Worm (Caenorhabditis elegans) whole organism, mixed stage, embryonic: Measurements from ENCODE around the gene unc-69.

Experiments used
- M03D4.4 ChIP-seq: sonication (generic microtip); optimal IDR thresholded peaks from 2 replicates; lab custom pipeline; 2017; ENCODE audit warnings: mild to moderate bottlenecking, missing genetic modification characterization, missing compliant biosample characterization
- bed-3 ChIP-seq: fragments of 200-800 bp; sonication (Bioruptor generic); optimal IDR thresholded peaks from 3 replicates; lab custom pipeline; 2018; ENCODE audit warnings: mild to moderate bottlenecking, missing genetic modification characterization, moderate library complexity, missing compliant biosample characterization
- ceh-43 ChIP-seq: fragments of 200-800 bp; sonication (Bioruptor generic); optimal IDR thresholded peaks from 2 replicates; lab custom pipeline; 2018; ENCODE audit warnings: mild to moderate bottlenecking, missing genetic modification characterization, moderate library complexity, missing compliant biosample characterization
- ceh-83 ChIP-seq: fragments of 200-800 bp; sonication (Bioruptor generic); optimal IDR thresholded peaks from 2 replicates; lab custom pipeline; 2018; ENCODE audit warnings: mild to moderate bottlenecking, missing genetic modification characterization, missing compliant biosample characterization
- cnd-1 ChIP-seq: fragments of 200-800 bp; sonication (Bioruptor generic); optimal IDR thresholded peaks from 2 replicates; lab custom pipeline; 2018; ENCODE audit warnings: mild to moderate bottlenecking, missing genetic modification characterization, missing compliant biosample characterization
- drap-1 ChIP-seq: fragments of 200-800 bp; sonication (Bioruptor generic); optimal IDR thresholded peaks from 3 replicates; lab custom pipeline; 2018; ENCODE audit warnings: mild to moderate bottlenecking, missing genetic modification characterization, missing compliant biosample characterization
- elt-1 ChIP-seq: sonication (generic microtip); optimal IDR thresholded peaks from 2 replicates; lab custom pipeline; 2017; ENCODE audit warnings: missing genetic modification characterization, mild to moderate bottlenecking, missing compliant biosample characterization, antibody characterized with exemption, moderate library complexity, borderline replicate concordance; ENCODE audit not compliant: insufficient read depth
- elt-3 ChIP-seq: fragments of 150-350 bp; optimal IDR thresholded peaks from 2 replicates; lab custom pipeline; 2014; ENCODE audit warnings: missing biosample characterization, missing genetic modification characterization
- flh-1 ChIP-seq: fragments of 200-800 bp; sonication (Bioruptor generic); optimal IDR thresholded peaks from 2 replicates; lab custom pipeline; 2018; ENCODE audit warnings: mild to moderate bottlenecking, missing genetic modification characterization, moderate library complexity, missing compliant biosample characterization
- ham-2 ChIP-seq: fragments of 200-800 bp; sonication (Bioruptor generic); optimal IDR thresholded peaks from 2 replicates; lab custom pipeline; 2018; ENCODE audit warnings: mild to moderate bottlenecking, missing genetic modification characterization, missing compliant biosample characterization
- lin-13 ChIP-seq: fragments of 150-350 bp; optimal IDR thresholded peaks from 2 replicates; lab custom pipeline; 2014; ENCODE audit warnings: missing biosample characterization, missing genetic modification characterization
- lin-32 ChIP-seq: fragments of 200-800 bp; sonication (Bioruptor generic); optimal IDR thresholded peaks from 2 replicates; lab custom pipeline; 2018; ENCODE audit warnings: mild to moderate bottlenecking, missing genetic modification characterization, missing compliant biosample characterization
- lsy-2 ChIP-seq: fragments of 150-350 bp; optimal IDR thresholded peaks from 2 replicates; lab custom pipeline; 2014; ENCODE audit warnings: missing biosample characterization, missing genetic modification characterization
- mab-5 ChIP-seq: fragments of 150-350 bp; optimal IDR thresholded peaks from 2 replicates; lab custom pipeline; 2014; ENCODE audit warnings: missing biosample characterization, missing genetic modification characterization
- mep-1 ChIP-seq: fragments of 150-350 bp; optimal IDR thresholded peaks from 2 replicates; lab custom pipeline; 2017; ENCODE audit warnings: missing biosample characterization, missing genetic modification reagents, missing genetic modification characterization, inconsistent platforms
- mls-2 ChIP-seq: sonication (generic microtip); optimal IDR thresholded peaks from 2 replicates; lab custom pipeline; 2016; ENCODE audit warnings: mild to moderate bottlenecking, missing genetic modification characterization, moderate library complexity, missing compliant biosample characterization
- nhr-2 ChIP-seq: fragments of 150-350 bp; optimal IDR thresholded peaks from 2 replicates; lab custom pipeline; 2014; ENCODE audit warnings: missing biosample characterization, missing genetic modification characterization
- nhr-237 ChIP-seq: fragments of 150-350 bp; optimal IDR thresholded peaks from 2 replicates; lab custom pipeline; 2014; ENCODE audit warnings: missing biosample characterization, missing genetic modification characterization
- nhr-28 ChIP-seq: fragments of 150-350 bp; optimal IDR thresholded peaks from 2 replicates; lab custom pipeline; 2014; ENCODE audit warnings: missing biosample characterization, missing genetic modification characterization
- nhr-76 ChIP-seq: sonication (generic microtip); optimal IDR thresholded peaks from 2 replicates; lab custom pipeline; 2017; ENCODE audit warnings: missing biosample characterization, missing genetic modification characterization
- pha-4 ChIP-seq: fragments of 150-350 bp; optimal IDR thresholded peaks from 2 replicates; lab custom pipeline; 2018; ENCODE audit warnings: missing biosample characterization, missing genetic modification reagents, missing genetic modification characterization
- snpc-4 ChIP-seq: fragments of 150-350 bp; optimal IDR thresholded peaks from 2 replicates; lab custom pipeline; 2014; ENCODE audit warnings: missing biosample characterization, missing genetic modification characterization
- tbx-8 ChIP-seq: fragments of 200-800 bp; sonication (Bioruptor generic); optimal IDR thresholded peaks from 2 replicates; lab custom pipeline; 2018; ENCODE audit warnings: mild to moderate bottlenecking, missing genetic modification characterization, moderate library complexity, missing compliant biosample characterization
- unc-120 ChIP-seq: sonication (generic microtip); optimal IDR thresholded peaks from 2 replicates; lab custom pipeline; 2017; ENCODE audit warnings: missing genetic modification characterization, missing compliant biosample characterization; ENCODE audit not compliant: poor library complexity, severe bottlenecking
- unc-39 ChIP-seq: fragments of 150-350 bp; optimal IDR thresholded peaks from 2 replicates; lab custom pipeline; 2014; ENCODE audit warnings: missing biosample characterization, missing genetic modification characterization
- unc-62 ChIP-seq: fragments of 150-350 bp; optimal IDR thresholded peaks from 2 replicates; lab custom pipeline; 2014; ENCODE audit warnings: missing biosample characterization, missing genetic modification reagents, missing genetic modification characterization
- zip-8 ChIP-seq: fragments of 150-350 bp; optimal IDR thresholded peaks from 2 replicates; lab custom pipeline; 2014; ENCODE audit warnings: missing biosample characterization, missing genetic modification characterization

unc-69 gene

ce11 chrIII:10336109-10336508, 17.4 kb downstream of the unc-69 start:
- TF ChIP-seq tbx-8 (no peak), nhr-2 (no peak), nhr-76 (tag; lab: Kevin White, UChicago) (no peak), ceh-43 (GFP tag; lab: Kevin White, UChicago) (no peak), mab-5 (tag; lab: Kevin White, UChicago) (no peak), unc-39 (tag; lab: Kevin White, UChicago) (no peak)
- TF ChIP-seq, all 35 proteins: peak for 0

ce11 chrIII:10337508-10338166, 18.9 kb downstream of the unc-69 start, which contains the start of gene ttr-15:
ttr-15 (plus strand) TSS chrIII:10337847.
- TF ChIP-seq ceh-83 (GFP tag; lab: Kevin White, UChicago) (no peak), mep-1 (tag; lab: Kevin White, UChicago) (no peak)

ce11 chrIII:10338992-10339852, 20.5 kb downstream of the unc-69 start:
- TF ChIP-seq zip-8 (tag; lab: Kevin White, UChicago) (peak; percentile 89), nhr-76 (tag; lab: Kevin White, UChicago) (no peak)

- TF ChIP-seq tbx-8 (no peak), lsy-2 (no peak), M03D4.4 (tag; lab: Kevin White, UChicago) (no peak), ceh-43 (GFP tag; lab: Kevin White, UChicago) (no peak), mls-2 (tag; lab: Kevin White, UChicago) (no peak), lin-32 (no peak), unc-120 (tag; lab: Kevin White, UChicago) (no peak), bed-3 (no peak), flh-1 (GFP tag; lab: Kevin White, UChicago) (no peak), zip-8 (tag; lab: Kevin White, UChicago) (no peak), drap-1 (GFP tag; lab: Kevin White, UChicago) (no peak), ham-2 (GFP tag; lab: Kevin White, UChicago) (no peak), mep-1 (tag; lab: Kevin White, UChicago) (no peak), elt-3 (tag; lab: Kevin White, UChicago) (no peak), lin-13 (tag; lab: Kevin White, UChicago) (no peak), mab-5 (tag; lab: Kevin White, UChicago) (no peak), nhr-28 (tag; lab: Kevin White, UChicago) (no peak), pha-4 (no peak), cnd-1 (no peak), snpc-4 (tag; lab: Kevin White, UChicago) (no peak)
- TF ChIP-seq, all 35 proteins: peak for 0
These were observed 21.2 kb downstream of the unc-69 start for ce11 chrIII:10339949-10340348.

ce11 chrIII:10341758-10342157, 23.0 kb downstream of the unc-69 start, which contains the start of gene tbx-9:
tbx-9 (minus strand) TSS chrIII:10341858.
- TF ChIP-seq ceh-83 (GFP tag; lab: Kevin White, UChicago) (no peak), lin-13 (tag; lab: Kevin White, UChicago) (no peak), nhr-237 (no peak)

- TF ChIP-seq nhr-2 (peak; percentile 5), unc-62 (peak; percentile 63), elt-1 (tag; lab: Kevin White, UChicago) (peak; percentile 83), mep-1 (tag; lab: Kevin White, UChicago) (no peak)
These were observed 26.0 kb downstream of the unc-69 start for ce11 chrIII:10344762-10345161.
